Worm (Caenorhabditis elegans): ENCODE measurements around the gene nhr-48.

nhr-48 gene

DNA sequence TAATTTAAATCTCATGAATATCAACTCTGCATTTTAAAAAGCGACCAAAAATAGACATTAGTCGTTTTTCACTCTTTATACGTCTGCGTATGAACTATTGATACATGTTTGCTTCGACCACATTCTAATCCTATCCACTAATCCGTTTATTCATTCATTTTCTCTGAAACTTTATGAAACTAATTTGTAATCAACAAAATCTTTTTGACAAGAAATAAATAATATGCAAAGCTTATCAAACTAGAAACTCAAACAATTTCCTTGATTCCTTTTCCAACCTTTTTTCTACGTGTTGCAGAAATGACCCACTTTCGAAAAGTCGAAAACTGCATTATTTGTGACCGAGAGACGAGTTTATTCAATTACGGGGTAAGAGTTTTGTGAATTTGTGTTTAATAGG is 34.3 kb downstream of the nhr-48 start, which contains the start of gene nhr-255:
nhr-255 (plus strand) TSS at position 301 of the 400 bp plus-strand sequence.
- TF ChIP-seq daf-12 (tag; optimal IDR thresholded peaks at IDR 0.05), result no peak
- no peak for TF ChIP-seq nhr-43 (tag; optimal IDR thresholded peaks at IDR 0.05; ENCODE audit: poor library complexity, severe bottlenecking)
- TF ChIP-seq nhr-237 (tag; optimal IDR thresholded peaks at IDR 0.05), result no peak
- no peak for TF ChIP-seq nhr-28 (tag; optimal IDR thresholded peaks at IDR 0.05)
- TF ChIP-seq ceh-9 (tag; optimal IDR thresholded peaks at IDR 0.05), result no peak
- TF ChIP-seq mdl-1 (tag; optimal IDR thresholded peaks at IDR 0.05), result no peak
- TF ChIP-seq aly-2 (tag; optimal IDR thresholded peaks at IDR 0.05), result no peak
- TF ChIP-seq ceh-16 (tag; optimal IDR thresholded peaks at IDR 0.05), result no peak
- no peak for TF ChIP-seq ZK546.5 (tag; optimal IDR thresholded peaks at IDR 0.05)
- TF ChIP-seq elt-3 (tag; optimal IDR thresholded peaks at IDR 0.05), result no peak
- TF ChIP-seq lsy-12 (tag; optimal IDR thresholded peaks at IDR 0.05), result no peak
- no peak for TF ChIP-seq zag-1 (tag; optimal IDR thresholded peaks at IDR 0.05)
- no peak for TF ChIP-seq mml-1 (tag; optimal IDR thresholded peaks at IDR 0.05)
- TF ChIP-seq nhr-23 (tag; optimal IDR thresholded peaks at IDR 0.05), result no peak
- TF ChIP-seq fkh-10 (GFP tag; optimal IDR thresholded peaks at IDR 0.05), result no peak
- TF ChIP-seq R02D3.7 (tag; optimal IDR thresholded peaks at IDR 0.05), result no peak
- no peak for TF ChIP-seq egl-27 (tag; optimal IDR thresholded peaks at IDR 0.05)
- no peak for TF ChIP-seq ztf-4 (tag; optimal IDR thresholded peaks at IDR 0.05)

DNA sequence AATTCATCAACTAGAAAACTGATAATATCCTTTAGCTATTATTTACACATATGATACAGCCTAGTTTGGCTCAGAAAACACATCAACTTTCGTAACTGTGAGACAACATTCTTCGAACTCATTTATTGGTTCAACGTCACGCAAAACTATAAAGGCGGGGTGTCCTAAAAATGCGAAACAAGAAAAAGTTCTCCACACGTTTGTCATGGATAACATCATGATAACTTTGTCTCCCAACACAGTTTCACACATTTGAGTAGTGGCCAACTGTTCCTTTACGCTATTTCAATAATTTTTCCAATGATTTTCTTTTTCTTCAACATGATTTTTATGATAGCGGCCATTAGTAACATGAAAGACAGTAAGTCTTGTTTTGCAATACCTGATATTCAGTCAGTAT is 38.7 kb downstream of the nhr-48 start, which contains the start of gene srxa-9:
srxa-9 (plus strand) TSS at position 301 of the 400 bp plus-strand sequence.
- TF ChIP-seq ceh-16 (tag; optimal IDR thresholded peaks at IDR 0.05) (no peak), nhr-25 (tag; optimal IDR thresholded peaks at IDR 0.05) (no peak), aly-2 (tag; optimal IDR thresholded peaks at IDR 0.05) (no peak), nhr-12 (tag; optimal IDR thresholded peaks at IDR 0.05) (no peak)

DNA sequence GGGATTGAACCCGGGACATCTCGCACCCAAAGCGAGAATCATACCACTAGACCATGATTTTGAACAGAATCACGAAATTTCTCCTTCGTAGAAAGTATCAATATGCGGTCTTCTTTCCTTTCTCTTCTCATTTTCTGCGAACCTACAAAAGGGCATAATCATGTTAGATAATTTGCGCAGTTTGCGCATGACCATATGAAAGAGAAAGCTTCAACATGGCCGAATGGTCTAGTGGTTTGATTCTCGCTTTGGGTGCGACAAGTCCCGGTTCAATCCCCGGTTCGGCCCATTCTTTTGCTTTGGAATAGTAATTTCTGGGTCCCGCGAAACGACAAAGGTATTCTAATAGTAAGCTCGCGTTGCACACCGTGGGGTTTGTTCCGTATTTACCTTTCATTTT is 39.8 kb downstream of the nhr-48 start:
- TF ChIP-seq lsy-12 (tag; optimal IDR thresholded peaks at IDR 0.05) (no peak), nhr-25 (tag; optimal IDR thresholded peaks at IDR 0.05) (peak; percentile 39), lin-15B (tag; optimal IDR thresholded peaks at IDR 0.05) (peak; percentile 16), nhr-43 (tag; optimal IDR thresholded peaks at IDR 0.05; ENCODE audit: poor library complexity, severe bottlenecking) (peak; percentile 51), pha-4 (tag; optimal IDR thresholded peaks at IDR 0.05) (no peak)

DNA sequence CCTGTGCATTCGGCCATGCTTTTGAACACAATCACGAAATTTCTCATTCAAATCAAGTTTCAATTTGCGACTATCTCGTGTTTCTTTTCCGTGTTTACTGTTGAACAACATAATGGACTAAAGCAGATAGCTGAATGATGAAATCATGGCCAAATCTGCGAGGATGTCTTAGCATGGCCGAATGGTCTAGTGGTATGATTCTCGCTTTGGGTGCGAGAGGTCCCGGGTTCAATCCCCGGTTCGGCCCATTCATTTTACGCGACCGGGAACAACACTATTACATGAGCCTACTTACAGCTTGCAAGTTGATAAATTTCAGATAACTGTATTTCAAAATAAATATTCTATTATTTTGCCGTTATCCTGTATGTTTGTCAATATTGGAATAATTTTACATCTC is 43.2 kb downstream of the nhr-48 start:
- TF ChIP-seq zag-1 (tag; optimal IDR thresholded peaks at IDR 0.05) (no peak), nhr-43 (tag; optimal IDR thresholded peaks at IDR 0.05; ENCODE audit: poor library complexity, severe bottlenecking) (peak; percentile 19), elt-2 (tag; optimal IDR thresholded peaks at IDR 0.05) (no peak)

DNA sequence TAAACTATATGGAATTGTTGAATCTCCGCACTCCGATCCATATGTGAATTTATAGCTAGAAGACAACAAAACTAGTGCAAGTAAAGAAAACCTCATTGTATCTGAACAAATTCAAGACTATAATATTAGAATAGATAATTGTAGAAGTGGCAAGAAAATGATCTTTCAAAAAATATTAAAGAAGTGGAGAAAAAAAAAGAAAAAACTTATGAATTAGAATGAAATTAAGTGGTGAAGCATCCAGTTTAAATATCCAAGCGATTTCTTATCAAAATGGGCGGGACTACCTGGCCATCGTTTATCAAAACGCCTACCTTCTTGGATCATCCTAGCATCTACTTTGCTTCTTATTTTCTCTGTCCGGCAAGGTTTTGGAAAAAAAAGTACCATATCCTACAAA is 49.2 kb downstream of the nhr-48 start, which contains the start of gene wrt-4:
wrt-4 (minus strand) TSS at position 101 of the 400 bp plus-strand sequence.
- TF ChIP-seq lin-15B (tag; optimal IDR thresholded peaks at IDR 0.05) (no peak), ama-1 (optimal IDR thresholded peaks at IDR 0.05) (no peak), elt-2 (tag; optimal IDR thresholded peaks at IDR 0.05) (no peak), mdl-1 (tag; optimal IDR thresholded peaks at IDR 0.05) (no peak), nhr-77 (tag; optimal IDR thresholded peaks at IDR 0.05) (no peak), nhr-28 (tag; optimal IDR thresholded peaks at IDR 0.05) (no peak), mml-1 (tag; optimal IDR thresholded peaks at IDR 0.05) (no peak), elt-1 (tag; optimal IDR thresholded peaks at IDR 0.05) (no peak)

DNA sequence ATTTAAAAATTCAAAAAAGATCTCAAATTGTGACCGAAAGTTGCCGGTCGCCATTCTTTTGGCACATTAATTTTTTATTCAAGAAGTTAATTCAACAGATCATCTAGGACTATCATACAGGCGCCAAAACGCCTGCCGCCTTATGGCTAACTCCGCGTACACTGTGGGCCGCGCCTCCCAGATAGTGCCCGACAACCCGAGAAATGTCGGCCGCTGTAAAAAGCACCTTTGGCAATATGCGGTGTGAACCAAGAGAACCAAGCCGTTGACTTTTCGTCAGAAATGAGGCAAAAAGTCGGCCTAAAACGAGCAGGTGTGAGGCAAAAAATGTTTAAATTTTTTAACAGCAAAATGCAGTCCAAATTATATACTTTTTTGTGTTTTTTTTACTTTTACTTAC is 51.2 kb downstream of the nhr-48 start:
- TF ChIP-seq nhr-43 (tag; optimal IDR thresholded peaks at IDR 0.05; ENCODE audit: poor library complexity, severe bottlenecking) (no peak), hmg-11 (tag; optimal IDR thresholded peaks at IDR 0.05) (no peak), unc-39 (tag; optimal IDR thresholded peaks at IDR 0.05) (no peak), ztf-11 (tag; optimal IDR thresholded peaks at IDR 0.05) (no peak), aly-2 (tag; optimal IDR thresholded peaks at IDR 0.05) (no peak), fos-1 (tag; optimal IDR thresholded peaks at IDR 0.05) (no peak), elt-1 (tag; optimal IDR thresholded peaks at IDR 0.05) (no peak), elt-2 (tag; optimal IDR thresholded peaks at IDR 0.05) (no peak), nhr-23 (tag; optimal IDR thresholded peaks at IDR 0.05) (no peak), eor-1 (tag; optimal IDR thresholded peaks at IDR 0.05) (no peak), nhr-67 (tag; optimal IDR thresholded peaks at IDR 0.05) (no peak), ztf-4 (tag; optimal IDR thresholded peaks at IDR 0.05) (no peak), ceh-82 (tag; optimal IDR thresholded peaks at IDR 0.05) (no peak), egl-5 (tag; optimal IDR thresholded peaks at IDR 0.05) (no peak)

Measured in whole organism, L3 larva.